Fruit fly (Drosophila melanogaster) whole organism, embryonic: ENCODE measurements around the gene Top3beta.

Experiments
- Abd-B ChIP-seq: fragments of 200-800 bp; sonication (Bioruptor generic); optimal IDR thresholded peaks from 2 replicates; lab custom pipeline; 2018; ENCODE audit warnings: missing biosample characterization, mild to moderate bottlenecking, missing genetic modification characterization, moderate library complexity
- Bgb ChIP-seq: fragments of 200-800 bp; sonication (Bioruptor generic); IDR thresholded peaks from 2 replicates; pipeline ENCODE4 v1.3.6; 2022; ENCODE audit warnings: missing biosample characterization, missing genetic modification characterization; ENCODE audit not compliant: partially characterized antibody
- C15 ChIP-seq: fragments of 200-800 bp; sonication (Bioruptor generic); IDR thresholded peaks from 3 replicates; pipeline ENCODE4 v1.3.6; 2022; ENCODE audit warnings: missing biosample characterization, missing genetic modification characterization
- CG10267 ChIP-seq: fragments of 200-800 bp; sonication (Bioruptor generic); optimal IDR thresholded peaks from 2 replicates; lab custom pipeline; 2018; ENCODE audit warnings: missing biosample characterization, mild to moderate bottlenecking, missing genetic modification characterization, moderate library complexity
- CG10431 ChIP-seq: fragments of 200-800 bp; sonication (Bioruptor generic); optimal IDR thresholded peaks from 3 replicates; lab custom pipeline; 2018; ENCODE audit warnings: missing biosample characterization, mild to moderate bottlenecking, missing genetic modification characterization
- CG14710 ChIP-seq: fragments of 200-800 bp; sonication (Bioruptor generic); optimal IDR thresholded peaks from 3 replicates; lab custom pipeline; 2019; ENCODE audit warnings: missing biosample characterization, mild to moderate bottlenecking, missing genetic modification characterization, moderate library complexity
- CG1529 ChIP-seq: fragments of 200-800 bp; sonication (Bioruptor generic); optimal IDR thresholded peaks from 3 replicates; lab custom pipeline; 2018; ENCODE audit warnings: missing biosample characterization, missing genetic modification characterization
- CG1832 ChIP-seq: fragments of 200-800 bp; sonication (Bioruptor generic); optimal IDR thresholded peaks from 2 replicates; lab custom pipeline; 2017; ENCODE audit warnings: missing biosample characterization, mild to moderate bottlenecking, missing genetic modification characterization, inconsistent platforms
- CG18476 ChIP-seq: fragments of 200-800 bp; sonication (Bioruptor generic); optimal IDR thresholded peaks from 2 replicates; lab custom pipeline; 2016; ENCODE audit warnings: missing biosample characterization, mild to moderate bottlenecking, missing genetic modification characterization
- CG18599 ChIP-seq: fragments of 200-800 bp; sonication (Bioruptor generic); optimal IDR thresholded peaks from 3 replicates; lab custom pipeline; 2017; ENCODE audit warnings: missing biosample characterization, missing genetic modification characterization, mild to moderate bottlenecking, moderate library complexity, missing genetic modification reagents
- CG2199 ChIP-seq: fragments of 200-800 bp; sonication (Bioruptor generic); IDR thresholded peaks from 3 replicates; pipeline ENCODE4 v1.3.6; 2022; ENCODE audit warnings: missing biosample characterization, missing genetic modification characterization
- CG2712 ChIP-seq: fragments of 200-800 bp; optimal IDR thresholded peaks from 3 replicates; lab custom pipeline; 2019; ENCODE audit warnings: missing biosample characterization, mild to moderate bottlenecking, missing genetic modification characterization, moderate library complexity
- CG32767 ChIP-seq: fragments of 200-800 bp; sonication (Bioruptor generic); IDR thresholded peaks from 2 replicates; pipeline ENCODE4 v1.3.6; 2022; ENCODE audit warnings: missing biosample characterization, missing genetic modification characterization
- CG3407 ChIP-seq: fragments of 200-800 bp; sonication (Bioruptor generic); optimal IDR thresholded peaks from 2 replicates; lab custom pipeline; 2018; ENCODE audit warnings: missing biosample characterization, mild to moderate bottlenecking, missing genetic modification characterization
- CG5180 ChIP-seq: fragments of 200-800 bp; sonication (Bioruptor generic); optimal IDR thresholded peaks from 3 replicates; lab custom pipeline; 2017; ENCODE audit warnings: missing biosample characterization, missing genetic modification characterization, mild to moderate bottlenecking, moderate library complexity, missing genetic modification reagents
- CG6791 ChIP-seq: fragments of 200-800 bp; sonication (Bioruptor generic); IDR thresholded peaks from 3 replicates; pipeline ENCODE4 v1.3.6; 2022; ENCODE audit warnings: missing biosample characterization, missing genetic modification characterization; ENCODE audit not compliant: partially characterized antibody
- CG6813 ChIP-seq: fragments of 200-800 bp; sonication (Bioruptor generic); optimal IDR thresholded peaks from 2 replicates; lab custom pipeline; 2017; ENCODE audit warnings: missing biosample characterization, missing genetic modification characterization, mild to moderate bottlenecking, moderate library complexity, missing genetic modification reagents
- CG8924 ChIP-seq: fragments of 200-800 bp; optimal IDR thresholded peaks from 3 replicates; lab custom pipeline; 2019; ENCODE audit warnings: missing biosample characterization, mild to moderate bottlenecking, missing genetic modification characterization, moderate library complexity
- CG9876 ChIP-seq: fragments of 200-800 bp; sonication (Bioruptor generic); optimal IDR thresholded peaks from 2 replicates; lab custom pipeline; 2016; ENCODE audit warnings: missing biosample characterization, missing genetic modification characterization
- Chrac-16 ChIP-seq: fragments of 200-800 bp; sonication (Bioruptor generic); optimal IDR thresholded peaks from 3 replicates; lab custom pipeline; 2016; ENCODE audit warnings: missing biosample characterization, missing genetic modification characterization
- D19A ChIP-seq: fragments of 200-800 bp; optimal IDR thresholded peaks from 3 replicates; lab custom pipeline; 2019; ENCODE audit warnings: missing biosample characterization, mild to moderate bottlenecking, missing genetic modification characterization, moderate library complexity
- Doc3 ChIP-seq: fragments of 200-800 bp; sonication (Bioruptor generic); IDR thresholded peaks from 3 replicates; pipeline ENCODE4 v1.3.6; 2022; ENCODE audit warnings: missing biosample characterization, missing genetic modification characterization; ENCODE audit not compliant: partially characterized antibody
- Dp ChIP-seq: fragments of 200-800 bp; sonication (Bioruptor generic); optimal IDR thresholded peaks from 2 replicates; lab custom pipeline; 2018; ENCODE audit warnings: missing biosample characterization, mild to moderate bottlenecking, missing genetic modification characterization, moderate library complexity
- GATAe ChIP-seq: fragments of 200-800 bp; sonication (Bioruptor generic); conservative IDR thresholded peaks from 2 replicates; pipeline ENCODE4 v1.3.6; 2022; ENCODE audit warnings: missing biosample characterization, missing genetic modification characterization
- Gug ChIP-seq: fragments of 200-800 bp; sonication (Bioruptor generic); IDR thresholded peaks from 4 replicates; pipeline ENCODE4 v1.3.6; 2022; ENCODE audit warnings: missing biosample characterization, missing genetic modification characterization
- Hey ChIP-seq: fragments of 200-800 bp; sonication (Bioruptor generic); optimal IDR thresholded peaks from 3 replicates; lab custom pipeline; 2018; ENCODE audit warnings: missing biosample characterization, mild to moderate bottlenecking, missing genetic modification characterization
- HmgZ ChIP-seq: fragments of 200-800 bp; sonication (Bioruptor generic); optimal IDR thresholded peaks from 2 replicates; lab custom pipeline; 2018; ENCODE audit warnings: missing biosample characterization, mild to moderate bottlenecking, missing genetic modification characterization
- Hr51 ChIP-seq, 2 experiments: fragments of 200-800 bp; sonication (Bioruptor generic); optimal IDR thresholded peaks; 2 replicates in 1 of 2; 3 replicates in 1 of 2; lab custom pipeline; 2016 to 2018; ENCODE audit warnings: missing biosample characterization in 2 of 2, missing genetic modification characterization in 2 of 2, mild to moderate bottlenecking in 1 of 2, moderate library complexity in 1 of 2
- Mrtf ChIP-seq: fragments of 200-800 bp; sonication (Bioruptor generic); IDR thresholded peaks from 3 replicates; pipeline ENCODE4 v1.3.6; 2022; ENCODE audit warnings: missing biosample characterization, missing genetic modification characterization
- Nf-YB ChIP-seq: fragments of 200-800 bp; sonication (Bioruptor generic); optimal IDR thresholded peaks from 3 replicates; lab custom pipeline; 2019; ENCODE audit warnings: missing biosample characterization, mild to moderate bottlenecking, missing genetic modification characterization, moderate library complexity
- Side ChIP-seq: fragments of 200-800 bp; sonication (Bioruptor generic); optimal IDR thresholded peaks from 2 replicates; lab custom pipeline; 2016; ENCODE audit warnings: missing biosample characterization, missing genetic modification characterization
- Six4 ChIP-seq: fragments of 200-800 bp; sonication (Bioruptor generic); optimal IDR thresholded peaks from 2 replicates; lab custom pipeline; 2016; ENCODE audit warnings: missing biosample characterization, missing genetic modification characterization
- bowl ChIP-seq: fragments of 200-800 bp; sonication (Bioruptor generic); IDR thresholded peaks from 2 replicates; pipeline ENCODE4 v1.3.6; 2022; ENCODE audit warnings: missing biosample characterization, missing genetic modification characterization
- cwo ChIP-seq: fragments of 200-800 bp; sonication (Bioruptor generic); optimal IDR thresholded peaks from 3 replicates; lab custom pipeline; 2017; ENCODE audit warnings: missing biosample characterization, missing genetic modification characterization, mild to moderate bottlenecking, moderate library complexity, missing genetic modification reagents
- dmrt11E ChIP-seq: fragments of 200-800 bp; sonication (Bioruptor generic); optimal IDR thresholded peaks from 3 replicates; lab custom pipeline; 2018; ENCODE audit warnings: missing biosample characterization, mild to moderate bottlenecking, missing genetic modification characterization, moderate library complexity
- gcm2 ChIP-seq: fragments of 200-800 bp; sonication (Bioruptor generic); optimal IDR thresholded peaks from 2 replicates; lab custom pipeline; 2016; ENCODE audit warnings: missing biosample characterization, missing genetic modification characterization
- gfzf ChIP-seq: fragments of 200-800 bp; sonication (Bioruptor generic); optimal IDR thresholded peaks from 2 replicates; lab custom pipeline; 2016; ENCODE audit warnings: missing biosample characterization, mild to moderate bottlenecking, missing genetic modification characterization, moderate library complexity
- maf-S ChIP-seq: fragments of 200-800 bp; sonication (Bioruptor generic); optimal IDR thresholded peaks from 2 replicates; lab custom pipeline; 2016; ENCODE audit warnings: missing biosample characterization, missing genetic modification characterization
- nerfin-1 ChIP-seq: fragments of 200-800 bp; sonication (Bioruptor generic); optimal IDR thresholded peaks from 3 replicates; lab custom pipeline; 2019; ENCODE audit warnings: missing biosample characterization, mild to moderate bottlenecking, missing genetic modification characterization, moderate library complexity
- nom ChIP-seq: fragments of 200-800 bp; sonication (Bioruptor generic); optimal IDR thresholded peaks from 2 replicates; lab custom pipeline; 2017; ENCODE audit warnings: missing biosample characterization, missing genetic modification characterization, mild to moderate bottlenecking, moderate library complexity, missing genetic modification reagents
- rib ChIP-seq: fragments of 200-800 bp; sonication (Bioruptor generic); IDR thresholded peaks from 2 replicates; pipeline ENCODE4 v1.3.6; 2022; ENCODE audit warnings: missing biosample characterization, missing genetic modification characterization
- sens-2 ChIP-seq: fragments of 200-800 bp; sonication (Bioruptor generic); IDR thresholded peaks from 2 replicates; pipeline ENCODE4 v1.3.6; 2022; ENCODE audit warnings: missing biosample characterization, missing genetic modification characterization
- sisA ChIP-seq: fragments of 200-800 bp; sonication (Bioruptor generic); IDR thresholded peaks from 2 replicates; pipeline ENCODE4 v1.3.6; 2022; ENCODE audit warnings: missing biosample characterization, missing genetic modification characterization
- slbo ChIP-seq: fragments of 200-800 bp; sonication (Bioruptor generic); IDR thresholded peaks from 2 replicates; pipeline ENCODE4 v1.3.6; 2022; ENCODE audit warnings: missing biosample characterization, missing genetic modification characterization
- stc ChIP-seq: fragments of 200-800 bp; sonication (Bioruptor generic); IDR thresholded peaks from 2 replicates; pipeline ENCODE4 v1.3.6; 2022; ENCODE audit warnings: missing biosample characterization, missing genetic modification characterization
- sug ChIP-seq: fragments of 200-800 bp; optimal IDR thresholded peaks from 2 replicates; lab custom pipeline; 2019; ENCODE audit warnings: missing biosample characterization, mild to moderate bottlenecking, missing genetic modification characterization, moderate library complexity
- tll ChIP-seq, 2 experiments: fragments of 200-800 bp in 1 of 2; fragments of >200 bp in 1 of 2; sonication (Bioruptor generic) in 1 of 2; optimal IDR thresholded peaks; 2 replicates each; lab custom pipeline; 2017 to 2019; ENCODE audit warnings: missing biosample characterization in 2 of 2, missing genetic modification characterization in 2 of 2, mild to moderate bottlenecking in 1 of 2, moderate library complexity in 1 of 2
- twi ChIP-seq: fragments of 200-800 bp; optimal IDR thresholded peaks from 2 replicates; lab custom pipeline; 2019; ENCODE audit warnings: missing biosample characterization, mild to moderate bottlenecking, missing genetic modification characterization, moderate library complexity
- yki ChIP-seq: fragments of >200 bp; optimal IDR thresholded peaks from 3 replicates; lab custom pipeline; 2018

Top3beta gene

dm6 chrX:6263614-6264130, 24.1 kb downstream of the Top3beta start (continued):
- TF ChIP-seq CG2712 (tag; lab: Kevin White, UChicago) (peak; percentile 77), Bgb (no peak), CG10431 (GFP tag; lab: Kevin White, UChicago) (no peak), Hey (tag; lab: Kevin White, UChicago) (peak; percentile 18), CG8924 (tag; lab: Kevin White, UChicago) (peak; percentile 79), Dp (GFP tag; lab: Kevin White, UChicago) (no peak), nerfin-1 (peak; percentile 72), CG10267 (peak; percentile 65), twi (tag; lab: Kevin White, UChicago) (peak; percentile 23), CG1529 (GFP tag; lab: Kevin White, UChicago) (peak; percentile 24), CG32767 (GFP tag; lab: Robert Waterston, UW) (peak; percentile 56), CG1832 (GFP tag; lab: Kevin White, UChicago) (no peak), Chrac-16 (peak; percentile 39), GATAe (GFP tag; lab: Robert Waterston, UW) (no peak), sug (peak; percentile 95), sens-2 (GFP tag; lab: Robert Waterston, UW) (0 out of 2 replicates have a peak, but pooled peaks have one; percentile 27), CG3407 (GFP tag; lab: Kevin White, UChicago) (peak; percentile 15), C15 (GFP tag; lab: Robert Waterston, UW) (no peak), maf-S (no peak), Doc3 (GFP tag; lab: Robert Waterston, UW) (no peak), tll (GFP tag; optimal IDR thresholded peaks at IDR 0.05; lab: Kevin White, UChicago) (no peak), rib (peak; percentile 48; the same call in 1 of the 2 replicates), CG6813 (GFP tag; lab: Kevin White, UChicago) (peak; percentile 74), CG5180 (GFP tag; lab: Kevin White, UChicago) (peak; percentile 76), D19A (tag; lab: Kevin White, UChicago) (peak; percentile 77), CG2199 (GFP tag; lab: Robert Waterston, UW) (no peak), CG18599 (GFP tag; lab: Kevin White, UChicago) (peak; percentile 93), CG6791 (no peak), Abd-B (GFP tag; lab: Kevin White, UChicago) (peak; percentile 66), yki (lab: Kevin White, UChicago) (no peak), HmgZ (tag; lab: Kevin White, UChicago) (peak; percentile 75), CG9876 (GFP tag; lab: Kevin White, UChicago) (no peak), Nf-YB (peak; percentile 49), Hr51 (GFP tag; optimal IDR thresholded peaks at IDR 0.05; lab: Kevin White, UChicago) (peak; percentile 4 to 87), gcm2 (GFP tag; lab: Kevin White, UChicago) (peak; percentile 6), gfzf (GFP tag; lab: Kevin White, UChicago) (no peak), stc (GFP tag; lab: Robert Waterston, UW) (peak; percentile 64), nom (no peak), dmrt11E (tag; lab: Kevin White, UChicago) (peak; percentile 1), CG14710 (tag; lab: Kevin White, UChicago) (peak; percentile 47), slbo (peak; percentile 77), Six4 (GFP tag; lab: Kevin White, UChicago) (peak; percentile 46), cwo (GFP tag; lab: Kevin White, UChicago) (peak; percentile 80), sisA (GFP tag; lab: Robert Waterston, UW) (peak; percentile 61), bowl (GFP tag; lab: Robert Waterston, UW) (no peak), CG18476 (GFP tag; lab: Kevin White, UChicago) (peak; percentile 79), Gug (GFP tag; lab: Robert Waterston, UW) (peak; percentile 64; the same call in 3 of the 4 replicates), Side (GFP tag; lab: Kevin White, UChicago) (peak; percentile 41), Mrtf (GFP tag; lab: Robert Waterston, UW) (peak; percentile 46; the same call in 1 of the 3 replicates)
